Worm (Caenorhabditis elegans): Measurements from ENCODE around the gene F09E5.16.

Gene F09E5.16

DNA sequence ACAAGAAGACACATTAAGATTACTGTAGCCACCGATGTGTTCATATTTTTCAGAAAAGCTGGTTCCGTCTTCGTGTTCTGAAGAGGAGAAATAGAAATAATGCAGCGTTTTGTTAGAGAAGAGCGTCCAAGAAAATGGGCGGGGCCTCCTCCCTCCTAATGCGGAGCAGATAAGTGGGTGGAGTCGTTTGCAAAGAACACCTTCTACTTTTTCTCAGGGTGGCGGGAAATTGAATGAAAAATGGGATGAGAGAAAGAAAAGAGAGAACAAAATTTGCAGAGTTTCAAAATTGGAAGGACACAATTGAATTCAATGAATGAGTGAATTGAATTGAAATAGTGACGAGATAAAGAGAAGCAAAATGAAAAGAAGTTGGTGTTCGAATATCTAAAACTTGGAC lies at the start of gene F09E5.16:
TSS of gene F09E5.16 (minus strand) at position 101 of the 400 bp plus-strand sequence.
- TF ChIP-seq ztf-23 (GFP tag; IDR thresholded peaks at IDR 0.05) = no peak
- TF ChIP-seq T22C8.4 (GFP tag; IDR thresholded peaks at IDR 0.05) = no peak
- TF ChIP-seq cog-1 (tag; optimal IDR thresholded peaks at IDR 0.05) = no peak
- TF ChIP-seq ref-1 (GFP tag; conservative IDR thresholded peaks at IDR 0.05) = no peak
- no peak for TF ChIP-seq ztf-29 (GFP tag; IDR thresholded peaks at IDR 0.05)
- TF ChIP-seq flt-1 (GFP tag; IDR thresholded peaks at IDR 0.05) = no peak
- TF ChIP-seq tab-1 (GFP tag; IDR thresholded peaks at IDR 0.05) = no peak
- TF ChIP-seq klf-2 (GFP tag; conservative IDR thresholded peaks at IDR 0.05) = no peak
- no peak for TF ChIP-seq med-1 (GFP tag; optimal IDR thresholded peaks at IDR 0.05; ENCODE audit: insufficient read depth)

DNA sequence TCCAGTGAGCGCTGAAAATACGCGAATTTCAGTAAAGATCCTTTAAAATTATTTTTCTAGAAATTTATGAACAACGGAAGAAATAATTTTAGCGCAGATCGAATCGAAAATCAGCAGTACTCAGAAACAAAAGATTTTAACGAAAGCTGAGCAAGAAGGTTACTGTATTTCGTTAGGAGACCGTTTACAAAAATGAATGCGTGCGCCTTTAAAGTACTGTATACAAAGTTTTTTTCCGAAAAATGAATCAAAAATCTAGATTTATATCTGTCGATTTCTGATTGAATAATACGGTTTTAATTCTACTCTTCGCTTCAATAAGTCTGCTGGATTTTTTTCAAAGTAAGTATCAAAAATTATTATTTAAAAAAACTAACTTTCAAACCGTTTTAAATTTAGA lies 48.5 kb upstream of the F09E5.16 start, which contains the start of the genes EEED8.14 and EEED8.3:
TSS of gene EEED8.14 (minus strand) at position 13 of the 400 bp plus-strand sequence.
TSS of gene EEED8.3 (plus strand) at position 237 of the 400 bp plus-strand sequence.
- TF ChIP-seq ztf-23 (GFP tag; IDR thresholded peaks at IDR 0.05) (no peak), ref-1 (GFP tag; conservative IDR thresholded peaks at IDR 0.05) (no peak), ztf-29 (GFP tag; IDR thresholded peaks at IDR 0.05) (no peak), tab-1 (GFP tag; IDR thresholded peaks at IDR 0.05) (no peak), klf-2 (GFP tag; conservative IDR thresholded peaks at IDR 0.05) (no peak), cog-1 (tag; optimal IDR thresholded peaks at IDR 0.05) (no peak), med-1 (GFP tag; optimal IDR thresholded peaks at IDR 0.05; ENCODE audit: insufficient read depth) (no peak), T22C8.4 (GFP tag; IDR thresholded peaks at IDR 0.05) (no peak), flt-1 (GFP tag; IDR thresholded peaks at IDR 0.05) (no peak)

DNA sequence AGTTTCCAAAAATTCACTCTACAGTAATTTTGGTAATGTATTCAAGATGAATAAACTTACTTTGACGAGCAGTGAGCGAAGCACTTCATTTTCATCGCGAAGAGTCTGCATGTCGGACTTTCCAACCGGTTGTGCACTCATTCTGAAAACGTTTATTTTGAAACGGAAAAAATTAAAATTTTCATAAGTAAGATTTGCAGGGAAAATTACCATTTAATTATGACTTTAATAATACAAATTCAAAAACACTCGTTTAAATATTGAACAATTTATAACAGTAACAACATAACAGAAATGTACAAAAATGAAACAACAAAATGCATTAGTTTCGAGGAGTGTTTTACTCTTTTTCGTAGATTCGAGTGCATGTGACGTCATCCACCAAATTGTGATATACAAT lies 46.9 kb upstream of the F09E5.16 start, which contains the start of the genes EEED8.13 and EEED8.18:
TSS of gene EEED8.13 (minus strand) at position 101 of the 400 bp plus-strand sequence.
TSS of gene EEED8.18 (minus strand) at position 144 of the 400 bp plus-strand sequence.
- TF ChIP-seq flt-1 (GFP tag; IDR thresholded peaks at IDR 0.05) (no peak), med-1 (GFP tag; optimal IDR thresholded peaks at IDR 0.05; ENCODE audit: insufficient read depth) (no peak), T22C8.4 (GFP tag; IDR thresholded peaks at IDR 0.05) (no peak), ref-1 (GFP tag; conservative IDR thresholded peaks at IDR 0.05) (no peak), cog-1 (tag; optimal IDR thresholded peaks at IDR 0.05) (no peak), ztf-23 (GFP tag; IDR thresholded peaks at IDR 0.05) (no peak)

DNA sequence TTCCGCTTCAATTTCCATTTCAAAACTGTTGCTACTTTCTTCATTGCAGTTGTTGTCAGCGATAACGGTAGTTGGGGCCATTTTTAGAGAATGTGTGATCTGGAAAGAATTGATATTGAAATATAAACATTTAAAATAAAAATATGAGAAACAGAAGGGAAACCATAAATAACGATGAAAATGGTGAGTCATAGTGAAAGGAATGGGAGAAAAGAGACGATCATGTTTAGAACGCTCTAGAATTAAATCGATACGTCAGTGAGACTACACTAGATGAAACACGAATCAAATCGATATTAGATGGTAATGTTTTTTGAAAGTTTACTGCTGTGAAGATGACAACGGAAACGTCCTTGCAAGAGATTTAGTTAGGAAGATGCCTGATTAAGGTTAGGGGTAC lies 43.4 kb upstream of the F09E5.16 start, which contains the start of the genes EEED8.12 and EEED8.4:
TSS of gene EEED8.12 (minus strand) at position 101 of the 400 bp plus-strand sequence.
TSS of gene EEED8.4 (plus strand) at position 396 of the 400 bp plus-strand sequence.
- no peak for TF ChIP-seq cog-1 (tag; optimal IDR thresholded peaks at IDR 0.05)
- no peak for TF ChIP-seq ref-1 (GFP tag; conservative IDR thresholded peaks at IDR 0.05)
- no peak for TF ChIP-seq klf-2 (GFP tag; conservative IDR thresholded peaks at IDR 0.05)
- no peak for TF ChIP-seq T22C8.4 (GFP tag; IDR thresholded peaks at IDR 0.05)
- TF ChIP-seq ztf-23 (GFP tag; IDR thresholded peaks at IDR 0.05) = no peak
- TF ChIP-seq tab-1 (GFP tag; IDR thresholded peaks at IDR 0.05) = no peak
- TF ChIP-seq flt-1 (GFP tag; IDR thresholded peaks at IDR 0.05) = no peak
- no peak for TF ChIP-seq med-1 (GFP tag; optimal IDR thresholded peaks at IDR 0.05; ENCODE audit: insufficient read depth)

DNA sequence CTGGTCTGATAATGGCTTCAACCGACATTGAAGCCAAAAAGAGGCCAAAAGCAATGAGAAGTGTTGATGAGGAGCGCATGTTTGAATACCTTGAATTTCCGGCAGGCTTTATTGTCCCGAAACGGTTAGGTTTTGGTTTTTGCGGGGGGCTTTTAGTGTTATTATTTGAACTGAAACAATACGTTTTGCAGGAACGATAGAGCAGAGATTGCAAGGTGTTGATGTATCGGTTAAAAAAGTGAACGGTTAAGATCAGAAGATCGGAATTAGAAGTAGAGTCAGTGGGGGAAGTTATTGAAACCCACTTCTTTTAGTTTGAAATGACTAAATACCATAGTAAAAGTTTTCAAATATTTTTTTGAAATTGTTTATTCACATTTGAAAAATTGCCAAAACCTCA lies 42.0 kb upstream of the F09E5.16 start, which contains the start of gene clec-141:
TSS of gene clec-141 (minus strand) at position 101 of the 400 bp plus-strand sequence.
- no peak for TF ChIP-seq ztf-29 (GFP tag; IDR thresholded peaks at IDR 0.05)
- no peak for TF ChIP-seq cog-1 (tag; optimal IDR thresholded peaks at IDR 0.05)
- TF ChIP-seq flt-1 (GFP tag; IDR thresholded peaks at IDR 0.05) = no peak
- no peak for TF ChIP-seq T22C8.4 (GFP tag; IDR thresholded peaks at IDR 0.05)
- TF ChIP-seq ref-1 (GFP tag; conservative IDR thresholded peaks at IDR 0.05) = no peak
- TF ChIP-seq ztf-23 (GFP tag; IDR thresholded peaks at IDR 0.05) = no peak
- no peak for TF ChIP-seq klf-2 (GFP tag; conservative IDR thresholded peaks at IDR 0.05)
- TF ChIP-seq med-1 (GFP tag; optimal IDR thresholded peaks at IDR 0.05; ENCODE audit: insufficient read depth) = no peak
- no peak for TF ChIP-seq tab-1 (GFP tag; IDR thresholded peaks at IDR 0.05)

DNA sequence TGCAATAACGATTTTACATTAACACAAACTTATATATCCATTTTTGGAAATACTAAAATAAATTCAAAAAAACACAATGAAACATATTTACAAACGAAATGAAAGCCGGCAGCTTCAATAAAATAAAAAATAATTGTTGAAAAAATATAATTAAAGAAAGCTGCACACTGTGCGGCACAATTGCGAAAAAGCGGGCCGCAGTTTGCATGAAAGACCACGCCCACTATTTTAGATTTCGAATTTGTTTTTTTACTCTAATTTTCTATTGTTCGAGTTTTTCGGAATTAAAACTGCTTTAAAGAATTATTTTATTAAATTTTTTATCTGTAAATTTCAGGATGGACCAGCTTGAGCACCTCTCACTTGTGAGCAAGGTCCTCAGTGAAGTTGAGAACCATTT lies 33.7 kb upstream of the F09E5.16 start, which contains the start of gene mog-5:
TSS of gene mog-5 (plus strand) at position 338 of the 400 bp plus-strand sequence.
- TF ChIP-seq ztf-23 (GFP tag; IDR thresholded peaks at IDR 0.05) (peak; percentile 68; the same call in 1 of the 2 replicates), med-1 (GFP tag; optimal IDR thresholded peaks at IDR 0.05; ENCODE audit: insufficient read depth) (peak; percentile 64), flt-1 (GFP tag; IDR thresholded peaks at IDR 0.05) (0 out of 2 replicates have a peak, but pooled peaks have one; percentile 29), ref-1 (GFP tag; conservative IDR thresholded peaks at IDR 0.05) (no peak), ztf-29 (GFP tag; IDR thresholded peaks at IDR 0.05) (peak; percentile 87), klf-2 (GFP tag; conservative IDR thresholded peaks at IDR 0.05) (no peak; the same call in 1 of the 2 replicates), tab-1 (GFP tag; IDR thresholded peaks at IDR 0.05) (0 out of 2 replicates have a peak, but pooled peaks have one; percentile 58), cog-1 (tag; optimal IDR thresholded peaks at IDR 0.05) (peak; percentile 8), T22C8.4 (GFP tag; IDR thresholded peaks at IDR 0.05) (no peak)

DNA sequence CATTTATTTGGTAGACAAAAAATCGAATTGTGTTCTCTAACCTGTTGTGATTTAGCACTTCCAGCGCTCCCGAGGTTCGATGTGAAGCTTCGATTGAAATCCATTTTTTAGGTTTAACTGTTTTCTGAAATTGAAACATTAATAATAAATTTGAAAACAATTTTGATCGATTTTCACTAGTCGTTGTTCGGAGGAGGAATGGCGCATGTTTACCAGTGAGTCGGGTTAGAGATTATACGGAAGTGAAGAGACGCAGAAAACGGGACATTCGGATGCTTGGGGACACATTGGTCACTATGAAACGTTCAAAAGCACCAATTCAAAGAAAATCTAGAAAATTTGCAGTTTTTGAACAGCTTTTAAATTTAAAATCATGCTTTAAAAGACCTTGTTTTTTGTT lies 33.2 kb upstream of the F09E5.16 start, which contains the start of gene fbxl-3:
TSS of gene fbxl-3 (minus strand) at position 124 of the 400 bp plus-strand sequence.
- TF ChIP-seq cog-1 (tag; optimal IDR thresholded peaks at IDR 0.05) (no peak), ztf-29 (GFP tag; IDR thresholded peaks at IDR 0.05) (no peak), med-1 (GFP tag; optimal IDR thresholded peaks at IDR 0.05; ENCODE audit: insufficient read depth) (no peak), ztf-23 (GFP tag; IDR thresholded peaks at IDR 0.05) (no peak), tab-1 (GFP tag; IDR thresholded peaks at IDR 0.05) (no peak)

DNA sequence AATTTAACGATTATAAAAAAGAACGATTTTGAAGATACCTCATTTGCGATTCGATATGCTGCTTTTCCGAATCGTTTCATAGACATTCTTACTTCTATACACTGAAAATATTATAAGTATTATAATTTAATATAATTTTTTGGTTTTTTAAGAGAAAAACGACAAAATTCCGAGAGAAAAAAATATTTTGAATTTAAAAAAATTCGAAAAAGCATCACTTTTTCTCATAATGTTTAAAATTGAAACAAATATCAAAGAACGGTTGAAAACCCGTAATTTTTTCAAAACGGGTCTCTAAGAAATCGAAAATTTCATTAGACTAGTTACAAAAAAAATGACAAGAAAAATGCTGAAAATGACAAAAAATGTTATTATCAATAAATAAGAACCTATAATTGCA lies 30.0 kb upstream of the F09E5.16 start, which contains the start of gene pink-1:
TSS of gene pink-1 (minus strand) at position 101 of the 400 bp plus-strand sequence.
- TF ChIP-seq T22C8.4 (GFP tag; IDR thresholded peaks at IDR 0.05) = no peak
- no peak for TF ChIP-seq klf-2 (GFP tag; conservative IDR thresholded peaks at IDR 0.05)

DNA sequence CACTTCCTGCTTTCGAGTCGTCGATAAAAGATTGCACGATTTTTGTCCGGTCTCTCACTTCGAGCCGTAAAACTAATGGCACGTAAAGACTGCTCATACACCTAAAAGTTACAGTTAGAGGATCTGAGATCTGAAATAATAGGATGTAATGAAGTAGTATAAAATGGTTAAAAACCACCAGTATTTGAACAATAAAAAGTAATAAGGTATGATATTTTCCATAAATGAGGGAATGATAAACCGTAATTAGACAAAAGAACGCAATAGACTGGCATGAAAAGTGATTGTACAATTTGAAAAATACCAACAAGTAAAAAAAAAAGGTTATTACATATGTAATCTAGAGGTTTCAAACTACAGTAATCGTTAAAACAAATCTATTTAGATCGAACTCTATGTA lies 27.5 kb upstream of the F09E5.16 start, which contains the start of gene brap-2:
TSS of gene brap-2 (minus strand) at position 101 of the 400 bp plus-strand sequence.
- TF ChIP-seq cog-1 (tag; optimal IDR thresholded peaks at IDR 0.05) = no peak

DNA sequence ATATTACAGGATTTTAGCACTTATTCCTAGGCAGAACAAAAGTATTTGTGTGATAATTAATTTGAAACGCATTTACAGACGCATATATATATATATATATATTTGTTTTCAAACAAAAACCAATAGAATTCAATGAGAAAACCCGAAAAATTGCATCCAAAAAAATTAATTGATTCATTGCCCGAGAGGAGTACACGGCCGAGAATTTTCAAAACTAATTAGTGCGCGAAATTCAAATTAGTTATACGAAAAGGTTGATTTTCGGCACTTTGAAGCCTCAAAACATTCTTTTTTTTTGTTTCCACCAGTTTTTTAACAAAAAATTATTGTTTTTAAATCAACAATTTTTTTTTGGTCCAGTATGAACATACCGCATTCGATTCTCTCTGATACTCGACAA lies 25.9 kb upstream of the F09E5.16 start:
- TF ChIP-seq ztf-29 (GFP tag; IDR thresholded peaks at IDR 0.05) (no peak), cog-1 (tag; optimal IDR thresholded peaks at IDR 0.05) (no peak), flt-1 (GFP tag; IDR thresholded peaks at IDR 0.05) (no peak), ref-1 (GFP tag; conservative IDR thresholded peaks at IDR 0.05) (no peak)
